Worm (Caenorhabditis elegans): Measurements from ENCODE around the gene K02C4.2.

DNA sequence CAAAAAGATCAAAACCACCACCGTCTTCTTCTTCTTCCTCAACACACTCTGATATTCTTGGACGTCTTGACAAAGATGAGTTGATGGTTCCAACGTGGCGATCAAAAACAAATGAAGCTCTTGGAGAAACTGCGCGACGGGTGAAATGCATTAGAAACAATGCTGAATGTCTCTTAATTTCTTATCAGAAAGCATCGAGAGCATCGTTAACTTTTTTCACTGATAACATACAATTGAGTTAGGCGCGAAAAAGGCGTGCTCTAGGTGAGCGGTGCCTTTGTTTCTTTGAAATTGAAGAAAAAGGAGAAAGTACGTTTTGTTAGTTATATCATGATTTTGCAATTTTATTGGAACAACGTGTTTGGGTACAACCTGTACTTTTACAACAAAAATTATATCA is 2.3 kb upstream of the K02C4.2 start, which contains the start of gene gpcp-2:
- TF ChIP-seq F49E8.2 (tag; optimal IDR thresholded peaks at IDR 0.05; ENCODE audit: borderline replicate concordance), result no peak
- no peak for TF ChIP-seq nhr-77 (tag; optimal IDR thresholded peaks at IDR 0.05)
- TF ChIP-seq unc-62 (GFP tag; optimal IDR thresholded peaks at IDR 0.05 in 1 of 2), result no peak
- no peak for TF ChIP-seq unc-62 (tag; optimal IDR thresholded peaks at IDR 0.05)
